Fruit fly (Drosophila melanogaster): ENCODE results near the gene fu.

Gene fu

DNA sequence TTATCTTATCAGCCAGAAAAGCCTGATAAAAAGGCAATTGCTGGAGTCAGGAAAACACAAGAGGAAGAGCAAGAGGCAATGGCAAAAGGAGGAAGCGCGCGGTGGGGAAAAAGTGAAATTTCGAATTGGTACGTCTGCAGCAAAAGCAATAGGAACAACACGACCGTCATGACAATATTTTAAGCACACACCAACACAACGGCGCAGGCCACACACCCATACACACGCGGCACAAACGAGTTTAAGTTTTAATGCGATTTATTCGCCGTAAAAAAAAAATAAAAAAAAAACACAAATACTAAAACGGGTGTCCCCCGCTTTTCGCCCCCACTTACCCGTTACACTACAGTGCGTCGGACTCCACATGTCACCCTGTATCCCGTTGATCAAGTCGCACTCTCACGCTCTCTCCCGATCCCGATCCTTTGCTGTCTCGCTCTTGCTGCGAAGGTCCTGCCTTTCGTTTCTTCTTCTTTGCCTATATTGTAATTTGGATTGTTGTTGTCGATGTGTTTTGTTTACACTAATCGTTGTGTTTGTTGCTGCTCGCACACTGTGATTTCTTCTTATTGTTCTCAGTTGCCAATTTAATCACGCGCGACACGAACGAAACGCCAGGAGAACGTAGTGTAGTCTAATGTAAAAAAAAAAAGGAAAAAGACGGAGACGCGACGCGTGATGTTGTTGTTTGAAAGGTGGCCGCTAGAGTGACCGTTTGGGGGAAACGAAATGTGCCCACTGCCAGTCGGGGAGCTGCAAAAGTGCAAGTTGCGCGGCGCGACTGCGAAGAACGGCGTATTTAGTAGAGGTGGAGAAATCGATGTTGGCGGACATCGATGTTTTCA, 10.5 kb upstream of the fu start, which contains the start of gene Rip11 (continued):
- TF ChIP-seq gem (tag; optimal IDR thresholded peaks at IDR 0.05) = no peak
- peak; percentile 66 for TF ChIP-seq gfzf (GFP tag; optimal IDR thresholded peaks at IDR 0.05)
- TF ChIP-seq Blimp-1 (GFP tag; optimal IDR thresholded peaks at IDR 0.05) = peak; percentile 52
- TF ChIP-seq Xrp1 (GFP tag; IDR thresholded peaks at IDR 0.05) = peak; percentile 52; the same call in 1 of the 2 replicates
- peak; percentile 18 for TF ChIP-seq CG8388 (GFP tag; optimal IDR thresholded peaks at IDR 0.05)
- peak; percentile 27 for TF ChIP-seq Dip3 (GFP tag; optimal IDR thresholded peaks at IDR 0.05)
- no peak for TF ChIP-seq stwl (tag; optimal IDR thresholded peaks at IDR 0.05)
- TF ChIP-seq CG4707 (GFP tag; optimal IDR thresholded peaks at IDR 0.05) = no peak
- 0 out of 2 replicates have a peak, but pooled peaks have one; percentile 12 for TF ChIP-seq hbn (GFP tag; IDR thresholded peaks at IDR 0.05; ENCODE audit: partially characterized antibody)
- peak; percentile 51 for TF ChIP-seq CG2120 (GFP tag; optimal IDR thresholded peaks at IDR 0.05)
- TF ChIP-seq odd (GFP tag; optimal IDR thresholded peaks at IDR 0.05) = peak; percentile 4
- peak; percentile 79 for TF ChIP-seq Rfx (GFP tag; IDR thresholded peaks at IDR 0.05)
- peak; percentile 80 for TF ChIP-seq Med (GFP tag)
- peak; percentile 15 for TF ChIP-seq CG8924 (tag; optimal IDR thresholded peaks at IDR 0.05)
- peak; percentile 0 for TF ChIP-seq Nf-YC (tag; optimal IDR thresholded peaks at IDR 0.05)
- peak in 1 of 2 experiments; percentile 64 for TF ChIP-seq bsh (GFP tag; optimal IDR thresholded peaks at IDR 0.05)
- TF ChIP-seq CG15696 (tag; optimal IDR thresholded peaks at IDR 0.05) = peak; percentile 5
- peak; percentile 50 for TF ChIP-seq CG4328 (GFP tag; optimal IDR thresholded peaks at IDR 0.05)
- peak; percentile 43; the same call in 1 of the 3 replicates for TF ChIP-seq Mrtf (GFP tag; IDR thresholded peaks at IDR 0.05)
- TF ChIP-seq CG11456 (GFP tag; IDR thresholded peaks at IDR 0.05) = peak; percentile 62; the same call in 1 of the 3 replicates
- TF ChIP-seq HHEX (GFP tag; optimal IDR thresholded peaks at IDR 0.05) = no peak
- 0 out of 3 replicates have a peak, but pooled peaks have one; percentile 43 for TF ChIP-seq sr (GFP tag; IDR thresholded peaks at IDR 0.05)
- TF ChIP-seq CG6683 (GFP tag; optimal IDR thresholded peaks at IDR 0.05) = no peak
- 0 out of 2 replicates have a peak, but pooled peaks have one; percentile 21 for TF ChIP-seq CG8765 (GFP tag; IDR thresholded peaks at IDR 0.05)
- TF ChIP-seq Dad (GFP tag; optimal IDR thresholded peaks at IDR 0.05) = peak; percentile 4
- TF ChIP-seq CG4730 (GFP tag; IDR thresholded peaks at IDR 0.05) = no peak
- TF ChIP-seq CG34376 (GFP tag; optimal IDR thresholded peaks at IDR 0.05) = peak; percentile 16
- peak; percentile 9; the same call in 1 of the 3 replicates for TF ChIP-seq CG2889 (GFP tag; IDR thresholded peaks at IDR 0.05)
- TF ChIP-seq CG6689 (GFP tag; IDR thresholded peaks at IDR 0.05) = peak; percentile 54
- peak; percentile 24 for TF ChIP-seq az2 (GFP tag; optimal IDR thresholded peaks at IDR 0.05)
- peak; percentile 62 for TF ChIP-seq CG1832 (GFP tag; optimal IDR thresholded peaks at IDR 0.05)
- peak; percentile 44 for TF ChIP-seq sug (tag; optimal IDR thresholded peaks at IDR 0.05)
- peak; percentile 88 for TF ChIP-seq CG10366 (GFP tag; IDR thresholded peaks at IDR 0.05)
- TF ChIP-seq ftz-f1 (GFP tag; optimal IDR thresholded peaks at IDR 0.05) = no peak
- peak; percentile 36 for TF ChIP-seq H2.0 (GFP tag; IDR thresholded peaks at IDR 0.05)
- no peak; the same call in 1 of the 2 replicates for TF ChIP-seq sob (GFP tag; IDR thresholded peaks at IDR 0.05)
- TF ChIP-seq E2f2 (GFP tag; IDR thresholded peaks at IDR 0.05) = peak; percentile 21; the same call in 1 of the 2 replicates
- peak; percentile 74; the same call in 1 of the 2 replicates for TF ChIP-seq GATAe (GFP tag; conservative IDR thresholded peaks at IDR 0.05)
- TF ChIP-seq CG9797 (GFP tag; optimal IDR thresholded peaks at IDR 0.05) = peak; percentile 41
- TF ChIP-seq CG3281 (GFP tag; optimal IDR thresholded peaks at IDR 0.05) = peak; percentile 9
- peak; percentile 16; the same call in 2 of the 3 replicates for TF ChIP-seq Aef1 (GFP tag; IDR thresholded peaks at IDR 0.05)
- TF ChIP-seq CG4617 (GFP tag; optimal IDR thresholded peaks at IDR 0.05; ENCODE audit: borderline replicate concordance) = peak; percentile 14
- TF ChIP-seq CG32767 (GFP tag; IDR thresholded peaks at IDR 0.05) = 0 out of 2 replicates have a peak, but pooled peaks have one; percentile 11
- no peak for TF ChIP-seq pnt (GFP tag; optimal IDR thresholded peaks at IDR 0.05)
- no peak for TF ChIP-seq D19A (tag; optimal IDR thresholded peaks at IDR 0.05)
- TF ChIP-seq Side (GFP tag; optimal IDR thresholded peaks at IDR 0.05) = peak; percentile 28
- no peak for TF ChIP-seq CG9609 (GFP tag; optimal IDR thresholded peaks at IDR 0.05)
- peak; percentile 85 for TF ChIP-seq Ets65A (GFP tag)
